Fruit fly (Drosophila melanogaster): Measurements from ENCODE around the gene Act5C.

The Act5C gene

dm6 chrX:5902701-5903100 is 2.0 kb downstream of the Act5C start (continued):
- TF ChIP-seq CG12391 (tag; optimal IDR thresholded peaks at IDR 0.05) (no peak), abd-A (tag; optimal IDR thresholded peaks at IDR 0.05) (no peak), CG15011 (GFP tag; optimal IDR thresholded peaks at IDR 0.05) (no peak), Nf-YB (GFP tag; optimal IDR thresholded peaks at IDR 0.05) (no peak), hkb (optimal IDR thresholded peaks at IDR 0.05) (no peak), hkb (GFP tag; IDR thresholded peaks at IDR 0.05) (no peak), fd102C (GFP tag; optimal IDR thresholded peaks at IDR 0.05) (no peak), CG15073 (GFP tag; optimal IDR thresholded peaks at IDR 0.05) (no peak), Oli (tag; optimal IDR thresholded peaks at IDR 0.05) (no peak), dpn (GFP tag; optimal IDR thresholded peaks at IDR 0.05) (no peak), CG13894 (tag; optimal IDR thresholded peaks at IDR 0.05) (no peak), gem (tag; optimal IDR thresholded peaks at IDR 0.05) (no peak), CG5953 (GFP tag; IDR thresholded peaks at IDR 0.05) (no peak), CG14667 (GFP tag; IDR thresholded peaks at IDR 0.05) (no peak), lilli (GFP tag; optimal IDR thresholded peaks at IDR 0.05) (peak; percentile 32), CkIIα-i1 (GFP tag; IDR thresholded peaks at IDR 0.05) (0 out of 2 replicates have a peak, but pooled peaks have one; percentile 16), CoRest (tag; optimal IDR thresholded peaks at IDR 0.05) (no peak), Med (GFP tag) (peak; percentile 63), CG14860 (GFP tag; IDR thresholded peaks at IDR 0.05; ENCODE audit: partially characterized antibody) (no peak), Max (GFP tag; optimal IDR thresholded peaks at IDR 0.05) (no peak), crp (GFP tag; optimal IDR thresholded peaks at IDR 0.05) (no peak), Lhr (GFP tag; optimal IDR thresholded peaks at IDR 0.05) (no peak), chm (GFP tag; IDR thresholded peaks at IDR 0.05) (peak; percentile 44; the same call in 1 of the 2 replicates), gce (GFP tag; IDR thresholded peaks at IDR 0.05) (no peak), stwl (tag; optimal IDR thresholded peaks at IDR 0.05) (no peak)

- peak; percentile 72 for TF ChIP-seq cg (GFP tag; optimal IDR thresholded peaks at IDR 0.05)
- TF ChIP-seq CG12236 (GFP tag; optimal IDR thresholded peaks at IDR 0.05): no peak
- no peak for TF ChIP-seq CG4730 (GFP tag; IDR thresholded peaks at IDR 0.05)
- TF ChIP-seq CG18476 (GFP tag; optimal IDR thresholded peaks at IDR 0.05): no peak
- TF ChIP-seq Kr (GFP tag; optimal IDR thresholded peaks at IDR 0.05): peak; percentile 56
- no peak for TF ChIP-seq CG14667 (GFP tag; IDR thresholded peaks at IDR 0.05)
- peak; percentile 12 for TF ChIP-seq CG10979 (tag; optimal IDR thresholded peaks at IDR 0.05)
- no peak for TF ChIP-seq Dref (GFP tag; IDR thresholded peaks at IDR 0.05)
- no peak for TF ChIP-seq CG3995 (GFP tag; optimal IDR thresholded peaks at IDR 0.05)
- peak; percentile 64 for TF ChIP-seq sd (tag; optimal IDR thresholded peaks at IDR 0.05)
- no peak for TF ChIP-seq Xrp1 (GFP tag; IDR thresholded peaks at IDR 0.05)
- TF ChIP-seq CG3065 (GFP tag; optimal IDR thresholded peaks at IDR 0.05): no peak
- peak; percentile 2 for TF ChIP-seq zen (tag; optimal IDR thresholded peaks at IDR 0.05)
- TF ChIP-seq CG10147 (GFP tag; optimal IDR thresholded peaks at IDR 0.05): no peak
- peak; percentile 57 for TF ChIP-seq ewg (GFP tag; optimal IDR thresholded peaks at IDR 0.05)
- peak; percentile 53 for TF ChIP-seq Med (GFP tag)
- TF ChIP-seq chinmo (GFP tag; IDR thresholded peaks at IDR 0.05; ENCODE audit: partially characterized antibody): 0 out of 4 replicates have a peak, but pooled peaks have one; percentile 60
- no peak for TF ChIP-seq en (GFP tag; optimal IDR thresholded peaks at IDR 0.05)
- no peak for TF ChIP-seq run (tag; optimal IDR thresholded peaks at IDR 0.05)
- peak; percentile 75 for TF ChIP-seq kni (GFP tag; optimal IDR thresholded peaks at IDR 0.05)
- TF ChIP-seq CG4360 (GFP tag; IDR thresholded peaks at IDR 0.05): peak; percentile 50
- no peak for TF ChIP-seq ash1 (GFP tag; optimal IDR thresholded peaks at IDR 0.05)
- no peak for TF ChIP-seq sima (GFP tag; optimal IDR thresholded peaks at IDR 0.05)
- peak; percentile 24 for TF ChIP-seq lbe (GFP tag; optimal IDR thresholded peaks at IDR 0.05)
- no peak for TF ChIP-seq bowl (GFP tag; IDR thresholded peaks at IDR 0.05)
- no peak for TF ChIP-seq CG17829 (tag; optimal IDR thresholded peaks at IDR 0.05)
- no peak for TF ChIP-seq CG10431 (GFP tag; optimal IDR thresholded peaks at IDR 0.05)
Measured at dm6 chrX:5904377-5905085, 3.9 kb downstream of the Act5C start.

Measured in whole organism, embryonic.